Fruit fly (Drosophila melanogaster) whole organism, wandering third instar larva: Measurements from ENCODE around the gene CG46460.

ENCODE experiments used
- Abd-B ChIP-seq: fragments of >200 bp; optimal IDR thresholded peaks from 2 replicates; lab custom pipeline; 2017; ENCODE audit warnings: missing biosample characterization, missing genetic modification characterization
- CG32264 ChIP-seq: fragments of 200-800 bp; sonication (Bioruptor generic); optimal IDR thresholded peaks from 2 replicates; lab custom pipeline; 2016; ENCODE audit warnings: missing biosample characterization, missing genetic modification characterization
- CG9705 ChIP-seq: fragments of 200-800 bp; sonication (Bioruptor generic); optimal IDR thresholded peaks from 2 replicates; lab custom pipeline; 2018; ENCODE audit warnings: missing biosample characterization, mild to moderate bottlenecking, missing genetic modification characterization
- Dfd ChIP-seq: fragments of >200 bp; optimal IDR thresholded peaks from 2 replicates; lab custom pipeline; 2017; ENCODE audit warnings: missing biosample characterization, missing genetic modification characterization
- Hnf4 ChIP-seq: fragments of 200-800 bp; sonication (Bioruptor generic); optimal IDR thresholded peaks from 2 replicates; lab custom pipeline; 2016; ENCODE audit warnings: missing biosample characterization, mild to moderate bottlenecking, missing genetic modification characterization
- Hr78 ChIP-seq: fragments of >200 bp; optimal IDR thresholded peaks from 2 replicates; lab custom pipeline; 2017; ENCODE audit warnings: missing biosample characterization, missing genetic modification characterization
- Hr83 ChIP-seq: fragments of 200-300 bp; sonication (Bioruptor generic); optimal IDR thresholded peaks from 2 replicates; lab custom pipeline; 2016; ENCODE audit warnings: missing biosample characterization, mild to moderate bottlenecking, missing genetic modification characterization, moderate library complexity; ENCODE audit not compliant: poor library complexity, severe bottlenecking
- Myc ChIP-seq: fragments of >200 bp; optimal IDR thresholded peaks from 2 replicates; lab custom pipeline; 2017
- N ChIP-seq: fragments of >200 bp; optimal IDR thresholded peaks from 2 replicates; lab custom pipeline; 2018; ENCODE audit warnings: missing biosample characterization, missing external identifiers, missing genetic modification characterization
- OdsH ChIP-seq: fragments of 200-800 bp; sonication (Bioruptor generic); optimal IDR thresholded peaks from 2 replicates; lab custom pipeline; 2016; ENCODE audit warnings: missing biosample characterization, mild to moderate bottlenecking, missing genetic modification characterization
- Rel ChIP-seq, 2 experiments: fragments of 200-800 bp; sonication (Bioruptor generic) in 1 of 2; optimal IDR thresholded peaks; 2 replicates in 1 of 2; 3 replicates in 1 of 2; lab custom pipeline; 2016 to 2019; ENCODE audit warnings: mild to moderate bottlenecking in 2 of 2, missing biosample characterization in 2 of 2, missing genetic modification characterization in 2 of 2, moderate library complexity in 1 of 2
- Vsx2 ChIP-seq: fragments of 200-300, 225-300 bp; sonication (Bioruptor generic); optimal IDR thresholded peaks from 2 replicates; lab custom pipeline; 2018; ENCODE audit warnings: missing biosample characterization, missing genetic modification characterization; ENCODE audit not compliant: partially characterized antibody
- br ChIP-seq: fragments of 200-800 bp; sonication (Bioruptor generic); optimal IDR thresholded peaks from 2 replicates; lab custom pipeline; 2016; ENCODE audit warnings: missing biosample characterization, missing genetic modification characterization
- brk ChIP-seq: fragments of 200-800 bp; sonication (Bioruptor generic); optimal IDR thresholded peaks from 2 replicates; lab custom pipeline; 2016; ENCODE audit warnings: missing biosample characterization, mild to moderate bottlenecking, missing genetic modification characterization
- dl ChIP-seq, 2 experiments: fragments of 175-275, 200-275 bp in 1 of 2; fragments of 200-275 bp in 1 of 2; sonication (Bioruptor generic); optimal IDR thresholded peaks; lab custom pipeline; 2018; ENCODE audit warnings: mild to moderate bottlenecking in 2 of 2, missing biosample characterization in 2 of 2, missing genetic modification characterization in 2 of 2, moderate library complexity in 2 of 2; ENCODE audit not compliant: partially characterized antibody in 2 of 2, insufficient read depth in 1 of 2
- dmrt93B ChIP-seq: fragments of 200-800 bp; sonication (Bioruptor generic); optimal IDR thresholded peaks from 2 replicates; lab custom pipeline; 2018; ENCODE audit warnings: missing biosample characterization, mild to moderate bottlenecking, missing genetic modification characterization
- foxo ChIP-seq, 2 experiments: fragments of 200-800 bp; sonication (Bioruptor generic); optimal IDR thresholded peaks; 2 replicates in 1 of 2; 3 replicates in 1 of 2; lab custom pipeline; 2016 to 2017; ENCODE audit warnings: missing biosample characterization in 2 of 2, missing genetic modification characterization in 2 of 2
- fru ChIP-seq: fragments of 200-800 bp; sonication (Bioruptor generic); optimal IDR thresholded peaks from 3 replicates; lab custom pipeline; 2016; ENCODE audit warnings: missing biosample characterization, mild to moderate bottlenecking, missing genetic modification characterization
- h ChIP-seq: fragments of 200-800 bp; sonication (Bioruptor generic); optimal IDR thresholded peaks from 3 replicates; lab custom pipeline; 2016; ENCODE audit warnings: missing biosample characterization, mild to moderate bottlenecking, missing genetic modification characterization
- pan ChIP-seq: fragments of >200 bp; optimal IDR thresholded peaks from 2 replicates; lab custom pipeline; 2017
- psq ChIP-seq: fragments of 200-800 bp; sonication (Bioruptor generic); optimal IDR thresholded peaks from 3 replicates; lab custom pipeline; 2017; ENCODE audit warnings: missing biosample characterization, mild to moderate bottlenecking, missing genetic modification characterization, moderate library complexity
- sage ChIP-seq: fragments of 200-800 bp; sonication (Bioruptor generic); optimal IDR thresholded peaks from 2 replicates; lab custom pipeline; 2016; ENCODE audit warnings: missing biosample characterization, mild to moderate bottlenecking, missing genetic modification characterization
- sv ChIP-seq: fragments of 200-800 bp; sonication (Bioruptor generic); optimal IDR thresholded peaks from 3 replicates; lab custom pipeline; 2016; ENCODE audit warnings: missing biosample characterization, missing genetic modification characterization
- tai ChIP-seq: sonication (Bioruptor generic); optimal IDR thresholded peaks from 2 replicates; lab custom pipeline; 2016; ENCODE audit warnings: missing biosample characterization, missing genetic modification characterization
- usp ChIP-seq: fragments of >200 bp; optimal IDR thresholded peaks from 2 replicates; lab custom pipeline; 2017; ENCODE audit warnings: missing biosample characterization, missing genetic modification characterization
- woc ChIP-seq: sonication (Bioruptor generic); optimal IDR thresholded peaks from 2 replicates; lab custom pipeline; 2016; ENCODE audit warnings: missing biosample characterization, mild to moderate bottlenecking, missing genetic modification characterization

Gene CG46460

dm6 chr3L:4219291-4220228, 7.5 kb downstream of the CG46460 start:
- TF ChIP-seq dmrt93B (GFP tag; lab: Kevin White, UChicago) (no peak), Myc (peak; percentile 95), N (GFP tag; lab: Kevin White, UChicago) (peak; percentile 41), usp (no peak), CG32264 (GFP tag; lab: Kevin White, UChicago) (no peak), tai (GFP tag; lab: Kevin White, UChicago) (no peak), pan (lab: Kevin White, UChicago) (no peak), Dfd (no peak), Hnf4 (GFP tag; lab: Kevin White, UChicago) (no peak), Vsx2 (GFP tag; lab: Kevin White, UChicago) (peak; percentile 58), psq (GFP tag; lab: Kevin White, UChicago) (no peak), Hr78 (GFP tag; lab: Kevin White, UChicago) (no peak), h (GFP tag; lab: Kevin White, UChicago) (peak; percentile 61)

- TF ChIP-seq CG9705 (GFP tag; lab: Kevin White, UChicago) (no peak), foxo (GFP tag; optimal IDR thresholded peaks at IDR 0.05; lab: Kevin White, UChicago) (no peak), OdsH (GFP tag; lab: Kevin White, UChicago) (no peak), sv (GFP tag; lab: Kevin White, UChicago) (no peak), h (GFP tag; lab: Kevin White, UChicago) (no peak), Hr83 (GFP tag; lab: Kevin White, UChicago) (no peak), pan (lab: Kevin White, UChicago) (no peak), br (GFP tag; lab: Kevin White, UChicago) (no peak), Myc (no peak)
Measured at dm6 chr3L:4215079-4215478, 12.0 kb downstream of the CG46460 start, which contains the start of gene Cpr64Ad. Cpr64Ad (plus strand) TSS chr3L:4215379.

- TF ChIP-seq CG32264 (GFP tag; lab: Kevin White, UChicago), result no peak
- TF ChIP-seq N (GFP tag; lab: Kevin White, UChicago), result no peak
- no peak for TF ChIP-seq usp
- no peak for TF ChIP-seq Hnf4 (GFP tag; lab: Kevin White, UChicago)
- no peak for TF ChIP-seq Rel (GFP tag; optimal IDR thresholded peaks at IDR 0.05; lab: Kevin White, UChicago)
- TF ChIP-seq Rel (tag; optimal IDR thresholded peaks at IDR 0.05; lab: Kevin White, UChicago), result no peak
- TF ChIP-seq fru (GFP tag; lab: Kevin White, UChicago), result no peak
- TF ChIP-seq Abd-B (GFP tag; lab: Kevin White, UChicago), result no peak
- no peak for TF ChIP-seq sage (GFP tag; lab: Kevin White, UChicago)
- no peak for TF ChIP-seq woc (GFP tag; lab: Kevin White, UChicago)
- no peak for TF ChIP-seq Myc
- no peak for TF ChIP-seq CG9705 (GFP tag; lab: Kevin White, UChicago)
- no peak for TF ChIP-seq brk (GFP tag; lab: Kevin White, UChicago)
- no peak for TF ChIP-seq Vsx2 (GFP tag; lab: Kevin White, UChicago)
- no peak for TF ChIP-seq Dfd
Measured at dm6 chr3L:4212815-4213214, 14.3 kb downstream of the CG46460 start, which contains the start of gene Cpr64Ac. Cpr64Ac (minus strand) TSS chr3L:4212915.

dm6 chr3L:4211440-4211839, 15.7 kb downstream of the CG46460 start, which contains the start of gene Cpr64Ab:
Cpr64Ab (minus strand) TSS chr3L:4211540.
- TF ChIP-seq h (GFP tag; lab: Kevin White, UChicago), result no peak
- no peak for TF ChIP-seq Dfd
- TF ChIP-seq Myc, result no peak
- TF ChIP-seq Vsx2 (GFP tag; lab: Kevin White, UChicago), result no peak
- TF ChIP-seq dl (GFP tag; optimal IDR thresholded peaks at IDR 0.05; lab: Kevin White, UChicago; ENCODE audit: insufficient read depth in 1 of 2, partially characterized antibody in 2 of 2), result no peak
- no peak for TF ChIP-seq dmrt93B (GFP tag; lab: Kevin White, UChicago)

- TF ChIP-seq psq (GFP tag; lab: Kevin White, UChicago) (no peak), Myc (no peak), h (GFP tag; lab: Kevin White, UChicago) (no peak), tai (GFP tag; lab: Kevin White, UChicago) (no peak), dl (GFP tag; optimal IDR thresholded peaks at IDR 0.05; lab: Kevin White, UChicago; ENCODE audit: insufficient read depth in 1 of 2, partially characterized antibody in 2 of 2) (no peak)
- TF ChIP-seq, all 38 proteins: peak for 0
Measured at dm6 chr3L:4209731-4210130, 17.4 kb downstream of the CG46460 start.
